Worm (Caenorhabditis elegans) whole organism, L4 larva: ENCODE results near the gene F21C10.10.

ENCODE experiments used
- aha-1 ChIP-seq: fragments of 150-350 bp; peaks from one replicate; lab custom pipeline; 2014; ENCODE audit warnings: missing biosample characterization, missing genetic modification characterization
- egl-27 ChIP-seq: sonication (generic microtip); optimal IDR thresholded peaks from 3 replicates; lab custom pipeline; 2017; ENCODE audit warnings: missing biosample characterization, missing genetic modification reagents, missing genetic modification characterization
- fos-1 ChIP-seq: fragments of 150-350 bp; optimal IDR thresholded peaks from 2 replicates; lab custom pipeline; 2014; ENCODE audit warnings: missing biosample characterization, missing genetic modification characterization
- nhr-11 ChIP-seq: fragments of 150-350 bp; optimal IDR thresholded peaks from 2 replicates; lab custom pipeline; 2014; ENCODE audit warnings: missing biosample characterization, missing genetic modification characterization
- skn-1 ChIP-seq: fragments of 150-350 bp; optimal IDR thresholded peaks from 2 replicates; lab custom pipeline; 2014; ENCODE audit warnings: missing biosample characterization, missing genetic modification characterization
- spr-1 ChIP-seq: sonication (generic microtip); optimal IDR thresholded peaks from 2 replicates; lab custom pipeline; 2016; ENCODE audit warnings: mild to moderate bottlenecking, missing genetic modification characterization, missing compliant biosample characterization
- unc-62 ChIP-seq, 3 experiments: fragments of 150-350 bp in 1 of 3; sonication (generic microtip); optimal IDR thresholded peaks in 2 of 3; peaks in 1 of 3; 1 replicate in 1 of 3; 2 replicates in 2 of 3; lab custom pipeline; 2014 to 2017; ENCODE audit warnings: missing biosample characterization in 3 of 3, missing genetic modification characterization in 3 of 3, missing genetic modification reagents in 3 of 3, missing genotype in 1 of 3

DNA sequence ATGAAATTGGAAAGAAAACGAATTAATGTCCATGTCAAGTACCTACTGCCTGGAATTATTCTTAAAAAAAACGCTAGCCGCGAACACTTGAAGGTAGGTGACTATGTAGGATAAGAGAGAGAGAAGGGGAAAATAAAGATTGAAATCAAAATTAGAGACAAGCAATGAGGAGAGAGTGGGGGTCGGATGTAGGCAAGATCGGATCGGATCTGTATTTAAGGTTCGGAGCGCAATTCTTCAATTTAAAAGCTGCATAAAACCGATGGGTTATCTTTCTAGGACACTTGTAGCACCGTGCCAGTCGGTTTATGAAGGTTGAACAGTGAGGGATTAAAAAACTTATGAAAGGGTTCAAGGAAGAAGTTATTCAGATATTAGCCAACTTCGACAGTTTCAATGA is 32.9 kb upstream of the F21C10.10 start:
- TF ChIP-seq unc-62 (GFP tag; optimal IDR thresholded peaks at IDR 0.05 in 1 of 2; lab: Kevin White, UChicago) (no peak), unc-62 (tag; optimal IDR thresholded peaks at IDR 0.05; lab: Kevin White, UChicago) (no peak), egl-27 (tag; lab: Kevin White, UChicago) (no peak), aha-1 (tag; lab: Kevin White, UChicago) (no peak), fos-1 (tag; lab: Kevin White, UChicago) (no peak), spr-1 (no peak), skn-1 (tag; lab: Kevin White, UChicago) (no peak), nhr-11 (tag; lab: Kevin White, UChicago) (no peak)
